Fruit fly (Drosophila melanogaster) whole organism: ENCODE results near the gene Ype.

Experiments
- CG8478 ChIP-seq: fragments of >200 bp; optimal IDR thresholded peaks from 2 replicates; lab custom pipeline; 2018; ENCODE audit warnings: inconsistent platforms
- usp ChIP-seq: fragments of >200 bp; optimal IDR thresholded peaks from 2 replicates; lab custom pipeline; 2017; ENCODE audit warnings: missing biosample characterization, missing genetic modification characterization, mixed read lengths

dm6 chrX:13387373-13387850 lies at the start of gene Ype, which contains the start of gene CG1662:
- TF ChIP-seq usp (GFP tag; lab: Kevin White, UChicago) (no peak), CG8478 (no peak)
